Worm (Caenorhabditis elegans) whole organism, L1 larva: Measurements from ENCODE around the gene srr-8.
A peak's percentile ranks its signal among the peaks of the same experiment; 100 is the strongest.

Experiments used
- ceh-8 ChIP-seq: fragments of 200-800 bp; sonication (Bioruptor generic); optimal IDR thresholded peaks from 2 replicates; lab custom pipeline; 2018; ENCODE audit warnings: mild to moderate bottlenecking, missing genetic modification characterization, moderate library complexity, missing compliant biosample characterization
- dsc-1 ChIP-seq: sonication (generic microtip); optimal IDR thresholded peaks from 2 replicates; lab custom pipeline; 2016; ENCODE audit warnings: mild to moderate bottlenecking, missing genetic modification characterization, missing compliant biosample characterization
- efl-1 ChIP-seq, 4 experiments: fragments of 150-350 bp; optimal IDR thresholded peaks in 3 of 4; peaks in 1 of 4; 1 replicate in 1 of 4; 2 replicates in 3 of 4; lab custom pipeline; 2014; ENCODE audit warnings: missing biosample characterization in 2 of 4, missing genetic modification characterization in 2 of 4, missing genetic modification reagents in 2 of 4
- elt-2 ChIP-seq: sonication (generic microtip); optimal IDR thresholded peaks from 2 replicates; lab custom pipeline; 2016; ENCODE audit warnings: missing genetic modification characterization, mild to moderate bottlenecking, inconsistent platforms, missing compliant biosample characterization, missing genetic modification reagents
- ets-5 ChIP-seq: fragments of 200-800 bp; sonication (Bioruptor generic); IDR thresholded peaks from 2 replicates; pipeline ENCODE4 v1.3.6; 2022; ENCODE audit warnings: missing genetic modification characterization, missing compliant biosample characterization
- fkh-10 ChIP-seq: sonication (generic microtip); optimal IDR thresholded peaks from 2 replicates; lab custom pipeline; 2017; ENCODE audit warnings: missing biosample characterization, missing genetic modification reagents, missing genetic modification characterization
- fos-1 ChIP-seq: fragments of 150-350 bp; optimal IDR thresholded peaks from 2 replicates; lab custom pipeline; 2014; ENCODE audit warnings: missing biosample characterization, missing genetic modification characterization
- hlh-17 ChIP-seq: fragments of 200-800 bp; sonication (Bioruptor generic); optimal IDR thresholded peaks from 2 replicates; lab custom pipeline; 2018; ENCODE audit warnings: missing genetic modification characterization, mild to moderate bottlenecking, missing compliant biosample characterization, moderate library complexity, borderline replicate concordance
- hpl-2 ChIP-seq: fragments of 150-350 bp; optimal IDR thresholded peaks from 2 replicates; lab custom pipeline; 2014; ENCODE audit warnings: missing biosample characterization, missing genetic modification reagents, missing genetic modification characterization
- irx-1 ChIP-seq: sonication (generic microtip); optimal IDR thresholded peaks from 2 replicates; lab custom pipeline; 2016; ENCODE audit warnings: missing genetic modification characterization, missing compliant biosample characterization
- lin-14 ChIP-seq: fragments of 200-800 bp; sonication (Bioruptor generic); optimal IDR thresholded peaks from 2 replicates; lab custom pipeline; 2018; ENCODE audit warnings: mild to moderate bottlenecking, missing genetic modification characterization, moderate library complexity, missing compliant biosample characterization
- lin-35 ChIP-seq, 2 experiments: fragments of 150-350 bp; optimal IDR thresholded peaks; 2 replicates each; lab custom pipeline; 2014; ENCODE audit warnings: missing biosample characterization in 2 of 2, missing genetic modification characterization in 2 of 2, missing genetic modification reagents in 2 of 2
- lin-39 ChIP-seq: fragments of 150-350 bp; optimal IDR thresholded peaks from 2 replicates; lab custom pipeline; 2014; ENCODE audit warnings: missing biosample characterization, missing genetic modification reagents, missing genetic modification characterization
- mab-9 ChIP-seq: fragments of 200-800 bp; sonication (Bioruptor generic); IDR thresholded peaks from 2 replicates; pipeline ENCODE4 v1.3.6; 2022; ENCODE audit warnings: missing genetic modification reagents, missing genetic modification characterization, missing compliant biosample characterization
- mep-1 ChIP-seq: fragments of 150-350 bp; optimal IDR thresholded peaks from 2 replicates; lab custom pipeline; 2014; ENCODE audit warnings: missing biosample characterization, missing genetic modification characterization
- nhr-11 ChIP-seq: fragments of 150-350 bp; optimal IDR thresholded peaks from 2 replicates; lab custom pipeline; 2014; ENCODE audit warnings: missing biosample characterization, missing genetic modification characterization
- nhr-47 ChIP-seq: sonication (generic microtip); optimal IDR thresholded peaks from 2 replicates; lab custom pipeline; 2016; ENCODE audit warnings: mild to moderate bottlenecking, missing genetic modification characterization, moderate library complexity, missing compliant biosample characterization
- nhr-71 ChIP-seq: sonication (generic microtip); optimal IDR thresholded peaks from 2 replicates; lab custom pipeline; 2016; ENCODE audit warnings: mild to moderate bottlenecking, missing genetic modification characterization, moderate library complexity, missing compliant biosample characterization
- nhr-77 ChIP-seq: fragments of 150-350 bp; optimal IDR thresholded peaks from 2 replicates; lab custom pipeline; 2014; ENCODE audit warnings: missing biosample characterization, missing genetic modification characterization
- nhr-85 ChIP-seq: sonication (generic microtip); peaks from one replicate; lab custom pipeline; 2016; ENCODE audit warnings: missing genetic modification characterization, inconsistent platforms, missing compliant biosample characterization
- nhr-90 ChIP-seq: sonication (generic microtip); optimal IDR thresholded peaks from 2 replicates; lab custom pipeline; 2016; ENCODE audit warnings: mild to moderate bottlenecking, missing genetic modification characterization, missing compliant biosample characterization; ENCODE audit not compliant: poor library complexity
- pag-3 ChIP-seq: sonication (generic microtip); optimal IDR thresholded peaks from 2 replicates; lab custom pipeline; 2017; ENCODE audit warnings: missing genetic modification characterization, mild to moderate bottlenecking, missing compliant biosample characterization, antibody characterized with exemption, borderline replicate concordance; ENCODE audit not compliant: insufficient read depth
- rnt-1 ChIP-seq: sonication (generic microtip); optimal IDR thresholded peaks from 2 replicates; lab custom pipeline; 2016; ENCODE audit warnings: mild to moderate bottlenecking, missing genetic modification characterization, moderate library complexity, missing compliant biosample characterization
- sox-4 ChIP-seq: sonication (generic microtip); optimal IDR thresholded peaks from 2 replicates; lab custom pipeline; 2016; ENCODE audit warnings: missing genetic modification characterization, missing compliant biosample characterization
- sptf-1 ChIP-seq: fragments of 150-350 bp; optimal IDR thresholded peaks from 2 replicates; lab custom pipeline; 2014; ENCODE audit warnings: missing biosample characterization, missing genetic modification characterization
- swsn-7 ChIP-seq: sonication (generic microtip); optimal IDR thresholded peaks from 2 replicates; lab custom pipeline; 2016; ENCODE audit warnings: missing genetic modification characterization, missing compliant biosample characterization
- tlp-1 ChIP-seq: fragments of 150-350 bp; optimal IDR thresholded peaks from 2 replicates; lab custom pipeline; 2014; ENCODE audit warnings: missing biosample characterization, missing genetic modification characterization
- unc-30 ChIP-seq: sonication (generic microtip); optimal IDR thresholded peaks from 2 replicates; lab custom pipeline; 2017; ENCODE audit warnings: missing biosample characterization, missing genetic modification characterization
- unc-98 ChIP-seq: fragments of 200-800 bp; sonication (Bioruptor generic); IDR thresholded peaks from 2 replicates; pipeline ENCODE4 v1.3.6; 2022; ENCODE audit warnings: missing genetic modification characterization, missing compliant biosample characterization
- ztf-4 ChIP-seq: fragments of 150-350 bp; optimal IDR thresholded peaks from 2 replicates; lab custom pipeline; 2014; ENCODE audit warnings: missing biosample characterization, missing genetic modification characterization

The srr-8 gene

DNA sequence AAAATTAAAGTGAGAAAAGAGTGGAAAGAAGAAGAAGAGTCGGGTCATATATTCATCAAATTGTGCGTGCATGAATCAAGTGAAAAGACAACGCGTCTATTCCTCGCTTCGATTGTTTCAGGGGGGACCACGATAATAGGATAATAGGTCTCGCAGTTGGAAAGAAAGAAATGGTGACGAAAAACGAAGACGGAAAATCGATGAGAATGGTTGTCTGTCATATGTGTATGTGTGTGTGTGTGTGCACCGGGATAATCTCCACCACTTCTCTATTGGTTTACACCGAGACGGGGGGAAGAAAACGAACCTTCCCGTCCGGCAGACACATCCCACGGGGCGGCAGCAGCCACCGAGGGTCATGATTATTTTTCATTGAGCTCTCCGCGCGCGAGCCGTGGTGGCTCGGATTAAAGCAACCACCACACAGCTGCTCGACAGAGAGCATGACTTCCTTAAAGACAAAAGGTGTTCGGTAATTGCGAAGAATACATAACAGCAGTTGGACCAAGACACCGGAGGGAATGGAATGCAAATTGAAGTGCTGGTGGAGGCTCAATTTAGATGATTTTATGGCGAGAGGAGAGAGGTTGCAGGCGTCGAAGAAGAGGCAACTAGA is 37.4 kb upstream of the srr-8 start:
- TF ChIP-seq nhr-71 (tag; lab: Kevin White, UChicago) (peak; percentile 22), nhr-47 (tag; lab: Kevin White, UChicago) (no peak), lin-35 (GFP tag; optimal IDR thresholded peaks at IDR 0.05; lab: Kevin White, UChicago) (no peak), lin-14 (GFP tag; lab: Kevin White, UChicago) (peak; percentile 21), dsc-1 (peak; percentile 27), efl-1 (optimal IDR thresholded peaks at IDR 0.05; lab: Kevin White, UChicago) (no peak), efl-1 (GFP tag; optimal IDR thresholded peaks at IDR 0.05 in 1 of 2; lab: Kevin White, UChicago) (peak in 1 of 2 experiments; percentile 20)
- TF ChIP-seq, all 84 proteins: peak for 4

DNA sequence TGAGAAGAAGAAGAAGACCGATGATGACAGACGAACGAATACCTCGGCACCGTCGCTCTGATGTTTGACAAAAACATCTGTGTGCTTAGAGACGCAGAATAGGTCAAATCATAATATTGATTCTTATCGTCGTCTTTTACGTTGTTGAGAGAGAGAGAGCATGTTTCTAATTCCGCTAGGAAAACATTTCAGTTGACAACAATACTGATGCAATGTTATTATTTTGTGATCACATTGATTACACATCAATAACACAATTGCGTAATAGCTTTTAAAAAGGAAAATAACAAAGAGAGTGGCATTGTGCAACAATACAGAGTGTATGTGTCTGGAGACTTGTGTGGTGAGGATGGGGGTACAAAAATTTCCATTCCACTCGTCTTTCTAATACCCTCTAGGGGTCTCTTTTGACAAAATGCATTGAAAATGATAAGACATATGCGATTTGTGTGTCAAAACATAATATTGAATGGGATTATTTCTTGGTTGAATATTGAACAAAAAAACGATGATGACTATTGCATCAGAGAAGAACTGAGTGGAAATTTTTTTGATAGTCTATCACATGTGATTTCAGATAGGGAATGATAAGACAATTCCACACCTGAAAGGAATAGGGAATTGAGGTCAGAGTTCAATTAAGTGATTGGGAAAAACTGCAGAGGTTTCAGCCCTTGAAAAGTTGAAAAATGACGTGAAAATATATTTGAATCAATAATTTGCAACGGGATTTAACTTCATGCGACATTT is 36.6 kb upstream of the srr-8 start:
- TF ChIP-seq nhr-47 (tag; lab: Kevin White, UChicago): no peak
- no peak for TF ChIP-seq ets-5 (GFP tag; lab: Robert Waterston, UW)
- no peak for TF ChIP-seq sptf-1
- TF ChIP-seq hpl-2 (GFP tag; lab: Kevin White, UChicago): no peak
- no peak for TF ChIP-seq tlp-1 (tag; lab: Kevin White, UChicago)
- no peak for TF ChIP-seq mep-1 (tag; lab: Kevin White, UChicago)
- TF ChIP-seq nhr-90 (tag; lab: Kevin White, UChicago): no peak
- no peak for TF ChIP-seq fkh-10 (GFP tag; lab: Kevin White, UChicago)
- TF ChIP-seq elt-2 (tag; lab: Kevin White, UChicago): peak; percentile 64
- TF ChIP-seq nhr-85: peak; percentile 57
- no peak for TF ChIP-seq unc-30
- no peak for TF ChIP-seq fos-1 (tag; lab: Kevin White, UChicago)
- TF ChIP-seq nhr-11 (tag; lab: Kevin White, UChicago): no peak
- TF ChIP-seq swsn-7 (tag; lab: Kevin White, UChicago): no peak
- TF ChIP-seq lin-35 (GFP tag; optimal IDR thresholded peaks at IDR 0.05; lab: Kevin White, UChicago): peak in 1 of 2 experiments; percentile 30
- no peak for TF ChIP-seq nhr-77 (tag; lab: Kevin White, UChicago)
- TF ChIP-seq, all 84 proteins: peak for 3

DNA sequence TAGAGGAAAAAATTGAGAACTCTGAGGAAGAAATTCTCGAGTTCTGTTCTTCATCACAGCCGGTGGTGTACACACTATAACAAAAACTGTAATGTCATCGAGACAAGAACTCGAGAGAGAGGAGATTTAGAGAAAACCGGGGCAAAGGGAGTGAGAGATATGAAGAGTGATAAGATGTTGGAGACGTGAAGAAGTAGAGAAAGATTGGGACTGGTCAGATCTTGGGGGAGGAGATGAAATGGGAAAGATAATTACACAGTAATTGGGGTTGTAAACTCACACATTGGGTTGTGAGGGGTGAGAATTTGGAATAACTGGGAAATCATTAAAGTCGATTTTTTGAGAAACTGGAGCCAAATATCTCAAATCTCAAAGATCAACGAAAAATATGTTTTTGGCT is 35.7 kb upstream of the srr-8 start:
- TF ChIP-seq unc-30: no peak
- no peak for TF ChIP-seq hlh-17 (GFP tag; lab: Kevin White, UChicago)
- TF ChIP-seq nhr-85: peak; percentile 77
- TF ChIP-seq pag-3 (tag; lab: Kevin White, UChicago): no peak
- no peak for TF ChIP-seq ztf-4 (tag; lab: Kevin White, UChicago)
- TF ChIP-seq lin-39 (tag; lab: Kevin White, UChicago): no peak
- TF ChIP-seq efl-1 (optimal IDR thresholded peaks at IDR 0.05; lab: Kevin White, UChicago): no peak
- peak in 1 of 2 experiments; percentile 78 for TF ChIP-seq efl-1 (GFP tag; optimal IDR thresholded peaks at IDR 0.05 in 1 of 2; lab: Kevin White, UChicago)
- no peak for TF ChIP-seq unc-98 (GFP tag; lab: Robert Waterston, UW)
- TF ChIP-seq nhr-71 (tag; lab: Kevin White, UChicago): peak; percentile 7
- no peak for TF ChIP-seq rnt-1 (tag; lab: Kevin White, UChicago)

DNA sequence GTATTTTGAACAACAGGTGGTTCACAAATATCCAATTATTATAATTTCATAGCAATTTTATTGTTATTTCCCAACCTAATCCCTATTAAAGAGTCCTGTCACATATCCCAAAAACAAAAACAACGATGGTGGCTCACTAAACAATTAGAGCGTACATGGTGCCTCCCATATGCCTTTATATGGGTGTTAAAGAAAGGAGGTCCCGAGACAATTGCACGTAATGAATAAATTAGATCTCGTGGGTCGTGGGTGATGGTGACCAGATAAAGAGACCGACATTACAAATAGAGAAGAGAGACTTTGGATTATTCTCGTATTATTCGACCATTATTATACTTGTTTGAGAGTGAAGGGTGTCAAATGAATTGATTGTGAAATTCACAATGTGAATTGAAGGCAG is 34.2 kb upstream of the srr-8 start:
- TF ChIP-seq nhr-71 (tag; lab: Kevin White, UChicago) (peak; percentile 15), nhr-47 (tag; lab: Kevin White, UChicago) (peak; percentile 10), dsc-1 (peak; percentile 60), irx-1 (tag; lab: Kevin White, UChicago) (no peak), mab-9 (GFP tag; lab: Robert Waterston, UW) (no peak), lin-14 (GFP tag; lab: Kevin White, UChicago) (peak; percentile 66), ceh-8 (GFP tag; lab: Kevin White, UChicago) (peak; percentile 83), sox-4 (tag; lab: Kevin White, UChicago) (no peak)
